Worm (Caenorhabditis elegans): Measurements from ENCODE around the gene Y73F8A.26.
A peak's percentile ranks its signal among the peaks of the same experiment; 100 is the strongest.

Y73F8A.26 gene

ce11 chrIV:15526477-15526876 lies 53.0 kb downstream of the Y73F8A.26 start (continued):
- TF ChIP-seq efl-3 (GFP tag; optimal IDR thresholded peaks at IDR 0.05) (peak; percentile 40), nhr-19 (GFP tag; conservative IDR thresholded peaks at IDR 0.05) (peak; percentile 79), tlp-1 (tag; optimal IDR thresholded peaks at IDR 0.05) (no peak), snu-23 (GFP tag; optimal IDR thresholded peaks at IDR 0.05) (peak; percentile 72), nhr-12 (tag; optimal IDR thresholded peaks at IDR 0.05) (no peak), egl-27 (tag; optimal IDR thresholded peaks at IDR 0.05) (no peak), nhr-11 (tag; optimal IDR thresholded peaks at IDR 0.05) (no peak), C04F5.9 (tag; optimal IDR thresholded peaks at IDR 0.05) (peak; percentile 28), blmp-1 (tag; optimal IDR thresholded peaks at IDR 0.05) (peak; percentile 16)
